Worm (Caenorhabditis elegans): ENCODE results near the gene C29E4.13.

The C29E4.13 gene

DNA sequence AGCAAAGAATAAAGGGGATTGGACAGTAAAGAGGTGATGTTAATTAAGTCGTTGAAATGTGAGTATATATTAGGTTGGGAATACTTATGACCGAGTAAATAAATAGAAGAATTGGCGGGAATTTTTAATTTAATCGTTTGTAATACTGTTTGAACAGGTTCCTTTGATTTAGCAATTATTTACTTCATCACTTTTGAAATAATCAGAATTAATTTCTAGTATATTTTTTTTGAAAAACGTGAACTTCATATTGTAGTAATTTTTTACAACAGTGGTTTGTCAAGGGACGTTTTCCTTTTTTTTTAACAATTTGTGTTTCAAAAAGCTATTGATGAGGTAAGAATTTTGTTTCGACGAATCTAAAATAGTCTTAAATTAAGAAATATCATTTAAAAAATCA lies 6.3 kb downstream of the C29E4.13 start, which contains the start of gene C29E4.17:
Gene C29E4.17, plus strand, starts transcription at position 301 of the 400 bp plus-strand sequence.
- TF ChIP-seq syd-9 (tag; optimal IDR thresholded peaks at IDR 0.05) = no peak
- no peak for TF ChIP-seq zip-5 (tag; optimal IDR thresholded peaks at IDR 0.05)
- no peak for TF ChIP-seq ama-1 (optimal IDR thresholded peaks at IDR 0.05)
- TF ChIP-seq ceh-48 (tag; optimal IDR thresholded peaks at IDR 0.05) = no peak
- no peak for TF ChIP-seq ceh-24 (tag; optimal IDR thresholded peaks at IDR 0.05)
- no peak for TF ChIP-seq K02D7.2 (tag; optimal IDR thresholded peaks at IDR 0.05)
- no peak for TF ChIP-seq odd-2 (tag; optimal IDR thresholded peaks at IDR 0.05)
- no peak for TF ChIP-seq nfya-1 (tag; optimal IDR thresholded peaks at IDR 0.05)
- TF ChIP-seq ceh-31 (tag; optimal IDR thresholded peaks at IDR 0.05) = no peak
- TF ChIP-seq pqm-1 (tag; optimal IDR thresholded peaks at IDR 0.05) = no peak
- no peak for TF ChIP-seq sox-4 (tag; optimal IDR thresholded peaks at IDR 0.05)
- TF ChIP-seq hlh-15 (tag; optimal IDR thresholded peaks at IDR 0.05) = no peak
- no peak for TF ChIP-seq ahr-1 (tag; optimal IDR thresholded peaks at IDR 0.05)
- TF ChIP-seq hlh-13 (GFP tag; optimal IDR thresholded peaks at IDR 0.05) = no peak
- TF ChIP-seq nhr-232 (tag; optimal IDR thresholded peaks at IDR 0.05) = no peak
- TF ChIP-seq hlh-30 (tag; optimal IDR thresholded peaks at IDR 0.05; ENCODE audit: insufficient read depth) = no peak
- TF ChIP-seq pat-9 (tag; optimal IDR thresholded peaks at IDR 0.05) = no peak
- no peak for TF ChIP-seq ceh-6 (GFP tag; optimal IDR thresholded peaks at IDR 0.05)
- TF ChIP-seq fax-1 (tag; optimal IDR thresholded peaks at IDR 0.05) = no peak

ce11 chrIII:7919823-7920222 lies 8.7 kb downstream of the C29E4.13 start, which contains the start of gene C29E4.14:
Gene C29E4.14, plus strand, starts transcription at chrIII:7920123.
- TF ChIP-seq fkh-6 (tag; optimal IDR thresholded peaks at IDR 0.05) (no peak), pag-3 (tag; optimal IDR thresholded peaks at IDR 0.05; ENCODE audit: borderline replicate concordance) (no peak), ceh-31 (tag; optimal IDR thresholded peaks at IDR 0.05) (no peak), fax-1 (tag; optimal IDR thresholded peaks at IDR 0.05) (no peak), ceh-19 (GFP tag; optimal IDR thresholded peaks at IDR 0.05) (no peak), tbx-2 (tag; optimal IDR thresholded peaks at IDR 0.05) (no peak), ztf-16 (tag; optimal IDR thresholded peaks at IDR 0.05) (no peak), hlh-13 (GFP tag; optimal IDR thresholded peaks at IDR 0.05) (no peak), che-1 (tag; optimal IDR thresholded peaks at IDR 0.05) (no peak), F13H6.1 (tag; optimal IDR thresholded peaks at IDR 0.05) (no peak), ets-4 (tag; optimal IDR thresholded peaks at IDR 0.05) (no peak), pha-2 (tag; optimal IDR thresholded peaks at IDR 0.05) (no peak), rnt-1 (tag; optimal IDR thresholded peaks at IDR 0.05) (no peak)

ce11 chrIII:7917667-7918066 lies 10.8 kb downstream of the C29E4.13 start, which contains the start of gene gly-3:
Gene gly-3, minus strand, starts transcription at chrIII:7917767.
- TF ChIP-seq elt-2 (tag; optimal IDR thresholded peaks at IDR 0.05) (no peak), ceh-18 (tag; optimal IDR thresholded peaks at IDR 0.05) (no peak), zip-5 (tag; optimal IDR thresholded peaks at IDR 0.05) (no peak), fax-1 (tag; optimal IDR thresholded peaks at IDR 0.05) (no peak)

ce11 chrIII:7913488-7913887 lies 15.0 kb downstream of the C29E4.13 start, which contains the start of gene ZK688.12:
Gene ZK688.12, minus strand, starts transcription at chrIII:7913588.
- TF ChIP-seq F13H6.1 (tag; optimal IDR thresholded peaks at IDR 0.05) = no peak
- no peak for TF ChIP-seq ref-2 (tag; optimal IDR thresholded peaks at IDR 0.05)
- TF ChIP-seq ceh-34 (tag; optimal IDR thresholded peaks at IDR 0.05) = no peak
- no peak for TF ChIP-seq unc-3 (GFP tag; conservative IDR thresholded peaks at IDR 0.05)
- TF ChIP-seq unc-3 (tag; optimal IDR thresholded peaks at IDR 0.05) = no peak
- no peak for TF ChIP-seq ets-4 (tag; optimal IDR thresholded peaks at IDR 0.05)

DNA sequence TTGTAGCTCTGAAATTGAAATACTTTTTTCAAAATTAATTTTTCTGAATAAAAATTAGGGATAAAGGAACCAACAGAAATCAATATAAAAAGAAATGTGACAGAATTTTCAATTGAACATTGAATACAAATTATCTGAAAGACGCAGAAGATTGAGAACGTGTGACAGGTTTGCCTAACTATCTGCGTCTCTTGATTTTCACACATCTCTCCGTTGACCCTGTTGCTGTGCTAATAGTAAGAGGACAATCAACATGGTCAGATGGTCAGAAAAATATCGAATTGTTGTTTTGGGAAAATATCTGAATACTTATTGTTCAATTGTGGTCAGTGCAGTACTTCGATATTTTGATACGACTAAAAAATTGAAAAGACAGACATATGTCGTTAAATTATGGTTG lies 16.9 kb downstream of the C29E4.13 start, which contains the start of gene ZK688.7:
Gene ZK688.7, minus strand, starts transcription at position 14 of the 400 bp plus-strand sequence.
- no peak for TF ChIP-seq pros-1 (tag; optimal IDR thresholded peaks at IDR 0.05)
- peak; percentile 81 for TF ChIP-seq hlh-30 (tag; optimal IDR thresholded peaks at IDR 0.05; ENCODE audit: insufficient read depth)
